Fruit fly (Drosophila melanogaster) whole organism, embryonic: ENCODE results near the gene Hsp110.

Source experiments
- Atf-2 ChIP-seq: fragments of 200-800 bp; sonication (Bioruptor generic); optimal IDR thresholded peaks from 2 replicates; lab custom pipeline; 2016; ENCODE audit warnings: missing biosample characterization, missing genetic modification characterization
- CG13775 ChIP-seq: fragments of 200-800 bp; sonication (Bioruptor generic); optimal IDR thresholded peaks from 3 replicates; lab custom pipeline; 2017; ENCODE audit warnings: missing biosample characterization, mild to moderate bottlenecking, missing genetic modification characterization
- CG14441 ChIP-seq: fragments of 200-800 bp; sonication (Bioruptor generic); IDR thresholded peaks from 2 replicates; pipeline ENCODE4 v1.3.6; 2022; ENCODE audit warnings: missing biosample characterization, missing genetic modification characterization
- CG15011 ChIP-seq: fragments of 200-800 bp; sonication (Bioruptor generic); optimal IDR thresholded peaks from 3 replicates; lab custom pipeline; 2018; ENCODE audit warnings: missing biosample characterization, mild to moderate bottlenecking, missing genetic modification characterization
- CG15073 ChIP-seq: fragments of 200-800 bp; sonication (Bioruptor generic); optimal IDR thresholded peaks from 2 replicates; lab custom pipeline; 2016; ENCODE audit warnings: missing biosample characterization, missing genetic modification characterization
- CG15514 ChIP-seq: fragments of 200-800 bp; sonication (Bioruptor generic); optimal IDR thresholded peaks from 3 replicates; lab custom pipeline; 2017; ENCODE audit warnings: missing biosample characterization, missing genetic modification characterization, mild to moderate bottlenecking, moderate library complexity, missing genetic modification reagents
- CG15601 ChIP-seq: fragments of 200-800 bp; sonication (Bioruptor generic); optimal IDR thresholded peaks from 3 replicates; lab custom pipeline; 2019; ENCODE audit warnings: missing biosample characterization, mild to moderate bottlenecking, missing genetic modification characterization, moderate library complexity
- CG17829 ChIP-seq: fragments of 200-800 bp; optimal IDR thresholded peaks from 2 replicates; lab custom pipeline; 2019; ENCODE audit warnings: missing biosample characterization, mild to moderate bottlenecking, missing genetic modification characterization, moderate library complexity
- CG2129 ChIP-seq: fragments of 200-800 bp; sonication (Bioruptor generic); IDR thresholded peaks from 2 replicates; pipeline ENCODE4 v1.3.6; 2022; ENCODE audit warnings: missing biosample characterization, missing genetic modification characterization; ENCODE audit not compliant: partially characterized antibody
- CG31224 ChIP-seq: fragments of 200-800 bp; sonication (Bioruptor generic); IDR thresholded peaks from 2 replicates; pipeline ENCODE4 v1.3.6; 2022; ENCODE audit warnings: missing biosample characterization, missing genetic modification characterization
- CG34224 ChIP-seq: fragments of 200-800 bp; sonication (Bioruptor generic); IDR thresholded peaks from 3 replicates; pipeline ENCODE4 v1.3.6; 2022; ENCODE audit warnings: missing biosample characterization, missing genetic modification characterization; ENCODE audit not compliant: partially characterized antibody
- CG6791 ChIP-seq: fragments of 200-800 bp; sonication (Bioruptor generic); IDR thresholded peaks from 3 replicates; pipeline ENCODE4 v1.3.6; 2022; ENCODE audit warnings: missing biosample characterization, missing genetic modification characterization; ENCODE audit not compliant: partially characterized antibody
- CG7372 ChIP-seq: fragments of 200-800 bp; sonication (Bioruptor generic); IDR thresholded peaks from 2 replicates; pipeline ENCODE4 v1.3.6; 2022; ENCODE audit warnings: missing biosample characterization, missing genetic modification characterization
- CG7839 ChIP-seq: fragments of 200-800 bp; sonication (Bioruptor generic); optimal IDR thresholded peaks from 3 replicates; lab custom pipeline; 2018; ENCODE audit warnings: missing biosample characterization, mild to moderate bottlenecking, missing genetic modification characterization, moderate library complexity
- Camta ChIP-seq: fragments of 200-800 bp; sonication (Bioruptor generic); optimal IDR thresholded peaks from 2 replicates; lab custom pipeline; 2016; ENCODE audit warnings: missing biosample characterization, missing genetic modification characterization
- D ChIP-seq, 2 experiments: fragments of 200-800 bp in 1 of 2; fragments of >200 bp in 1 of 2; sonication (Bioruptor generic) in 1 of 2; optimal IDR thresholded peaks; 2 replicates in 1 of 2; 3 replicates in 1 of 2; lab custom pipeline; 2017; ENCODE audit warnings: mild to moderate bottlenecking in 1 of 2, missing biosample characterization in 1 of 2, missing genetic modification characterization in 1 of 2, missing genetic modification reagents in 1 of 2
- Doc2 ChIP-seq: fragments of 200-800 bp; sonication (Bioruptor generic); IDR thresholded peaks from 2 replicates; pipeline ENCODE4 v1.3.6; 2022; ENCODE audit warnings: missing biosample characterization, missing genetic modification characterization
- Dp ChIP-seq: fragments of 200-800 bp; sonication (Bioruptor generic); optimal IDR thresholded peaks from 2 replicates; lab custom pipeline; 2018; ENCODE audit warnings: missing biosample characterization, mild to moderate bottlenecking, missing genetic modification characterization, moderate library complexity
- Drgx ChIP-seq: fragments of 200-800 bp; sonication (Bioruptor generic); IDR thresholded peaks from 2 replicates; pipeline ENCODE4 v1.3.6; 2022; ENCODE audit warnings: missing biosample characterization, missing genetic modification characterization
- HHEX ChIP-seq: fragments of 200-800 bp; sonication (Bioruptor generic); optimal IDR thresholded peaks from 3 replicates; lab custom pipeline; 2017; ENCODE audit warnings: missing biosample characterization, mild to moderate bottlenecking, missing genetic modification characterization, missing genetic modification reagents
- HLH54F ChIP-seq: fragments of 200-800 bp; sonication (Bioruptor generic); optimal IDR thresholded peaks from 3 replicates; lab custom pipeline; 2016; ENCODE audit warnings: missing biosample characterization, missing genetic modification characterization
- Hmr ChIP-seq: fragments of 200-800 bp; sonication (Bioruptor generic); optimal IDR thresholded peaks from 3 replicates; lab custom pipeline; 2017; ENCODE audit warnings: mild to moderate bottlenecking, missing biosample characterization, missing genetic modification reagents, missing genetic modification characterization
- Hr51 ChIP-seq, 2 experiments: fragments of 200-800 bp; sonication (Bioruptor generic); optimal IDR thresholded peaks; 2 replicates in 1 of 2; 3 replicates in 1 of 2; lab custom pipeline; 2016 to 2018; ENCODE audit warnings: missing biosample characterization in 2 of 2, missing genetic modification characterization in 2 of 2, mild to moderate bottlenecking in 1 of 2, moderate library complexity in 1 of 2
- Med ChIP-seq: fragments of 200-800 bp; sonication (Bioruptor generic); peaks from one replicate; lab custom pipeline; 2016; ENCODE audit warnings: missing biosample characterization, missing genetic modification characterization, mild to moderate bottlenecking, inconsistent platforms, moderate library complexity
- Oli ChIP-seq: fragments of 200-800 bp; sonication (Bioruptor generic); optimal IDR thresholded peaks from 2 replicates; lab custom pipeline; 2018; ENCODE audit warnings: missing biosample characterization, mild to moderate bottlenecking, missing genetic modification characterization, moderate library complexity
- Opbp ChIP-seq: fragments of 200-800 bp; sonication (Bioruptor generic); IDR thresholded peaks from 3 replicates; pipeline ENCODE4 v1.3.6; 2022; ENCODE audit warnings: missing biosample characterization, missing genetic modification characterization; ENCODE audit not compliant: partially characterized antibody
- bbx ChIP-seq: fragments of 200-800 bp; sonication (Bioruptor generic); IDR thresholded peaks from 2 replicates; pipeline ENCODE4 v1.3.6; 2022; ENCODE audit warnings: missing biosample characterization, missing genetic modification characterization; ENCODE audit not compliant: partially characterized antibody
- bowl ChIP-seq: fragments of 200-800 bp; sonication (Bioruptor generic); IDR thresholded peaks from 2 replicates; pipeline ENCODE4 v1.3.6; 2022; ENCODE audit warnings: missing biosample characterization, missing genetic modification characterization
- cad ChIP-seq: fragments of >200 bp; optimal IDR thresholded peaks from 2 replicates; lab custom pipeline; 2017; ENCODE audit warnings: missing biosample characterization, missing genetic modification characterization
- chinmo ChIP-seq: fragments of 200-800 bp; sonication (Bioruptor generic); IDR thresholded peaks from 4 replicates; pipeline ENCODE4 v1.3.6; 2022; ENCODE audit warnings: missing biosample characterization, missing genetic modification characterization; ENCODE audit not compliant: partially characterized antibody
- emc ChIP-seq: fragments of 200-800 bp; sonication (Bioruptor generic); optimal IDR thresholded peaks from 2 replicates; lab custom pipeline; 2016; ENCODE audit warnings: missing biosample characterization, missing genetic modification characterization
- gem ChIP-seq: fragments of 200-800 bp; sonication (Bioruptor generic); optimal IDR thresholded peaks from 2 replicates; lab custom pipeline; 2019; ENCODE audit warnings: missing biosample characterization, mild to moderate bottlenecking, missing genetic modification characterization, moderate library complexity
- gfzf ChIP-seq: fragments of 200-800 bp; sonication (Bioruptor generic); optimal IDR thresholded peaks from 2 replicates; lab custom pipeline; 2016; ENCODE audit warnings: missing biosample characterization, mild to moderate bottlenecking, missing genetic modification characterization, moderate library complexity
- h ChIP-seq: fragments of >200 bp; optimal IDR thresholded peaks from 2 replicates; lab custom pipeline; 2017
- knrl ChIP-seq: fragments of 200-800 bp; sonication (Bioruptor generic); IDR thresholded peaks from 3 replicates; pipeline ENCODE4 v1.3.6; 2022; ENCODE audit warnings: missing biosample characterization, missing genetic modification characterization; ENCODE audit not compliant: partially characterized antibody
- pan ChIP-seq, 4 experiments: fragments of >200 bp in 3 of 4; fragments of 200-800 bp in 1 of 4; sonication (Bioruptor generic) in 1 of 4; optimal IDR thresholded peaks in 3 of 4; IDR thresholded peaks in 1 of 4; 2 replicates each; pipeline versions ENCODE4 v1.3.6 to Lab custom; 2017 to 2022; ENCODE audit warnings: missing biosample characterization in 2 of 4, missing genetic modification characterization in 2 of 4, mixed read lengths in 1 of 4
- prd ChIP-seq, 3 experiments: fragments of >200 bp in 2 of 3; fragments of 200-800 bp in 1 of 3; sonication (Bioruptor generic) in 1 of 3; optimal IDR thresholded peaks in 2 of 3; IDR thresholded peaks in 1 of 3; 2 replicates in 2 of 3; 3 replicates in 1 of 3; pipeline versions ENCODE4 v1.3.6 to Lab custom; 2017 to 2022; ENCODE audit warnings: missing biosample characterization in 1 of 3, missing genetic modification characterization in 1 of 3
- row ChIP-seq: fragments of 200-800 bp; sonication (Bioruptor generic); IDR thresholded peaks from 3 replicates; pipeline ENCODE4 v1.3.6; 2022; ENCODE audit warnings: missing biosample characterization, missing genetic modification characterization
- sens ChIP-seq: fragments of 200-800 bp; sonication (Bioruptor generic); peaks from one replicate; lab custom pipeline; 2016; ENCODE audit warnings: missing biosample characterization, missing genetic modification characterization
- tap ChIP-seq: fragments of 200-800 bp; optimal IDR thresholded peaks from 3 replicates; lab custom pipeline; 2019; ENCODE audit warnings: missing biosample characterization, mild to moderate bottlenecking, missing genetic modification characterization, moderate library complexity
- tgo ChIP-seq: fragments of 200-800 bp; sonication (Bioruptor generic); IDR thresholded peaks from 3 replicates; pipeline ENCODE4 v1.3.6; 2022; ENCODE audit warnings: missing biosample characterization, missing genetic modification characterization
- tll ChIP-seq, 2 experiments: fragments of 200-800 bp in 1 of 2; fragments of >200 bp in 1 of 2; sonication (Bioruptor generic) in 1 of 2; optimal IDR thresholded peaks; 2 replicates each; lab custom pipeline; 2017 to 2019; ENCODE audit warnings: missing biosample characterization in 2 of 2, missing genetic modification characterization in 2 of 2, mild to moderate bottlenecking in 1 of 2, moderate library complexity in 1 of 2
- vvl ChIP-seq: fragments of 200-800 bp; sonication (Bioruptor generic); IDR thresholded peaks from 2 replicates; pipeline ENCODE4 v1.3.6; 2022; ENCODE audit warnings: missing biosample characterization, missing genetic modification characterization
- zf30C ChIP-seq: fragments of 200-800 bp; sonication (Bioruptor generic); optimal IDR thresholded peaks from 3 replicates; lab custom pipeline; 2018; ENCODE audit warnings: missing biosample characterization, mild to moderate bottlenecking, missing genetic modification characterization
- zfh1 ChIP-seq: fragments of 200-800 bp; sonication (Bioruptor generic); IDR thresholded peaks from 3 replicates; pipeline ENCODE4 v1.3.6; 2022; ENCODE audit warnings: missing biosample characterization, missing genetic modification characterization

The Hsp110 gene

DNA sequence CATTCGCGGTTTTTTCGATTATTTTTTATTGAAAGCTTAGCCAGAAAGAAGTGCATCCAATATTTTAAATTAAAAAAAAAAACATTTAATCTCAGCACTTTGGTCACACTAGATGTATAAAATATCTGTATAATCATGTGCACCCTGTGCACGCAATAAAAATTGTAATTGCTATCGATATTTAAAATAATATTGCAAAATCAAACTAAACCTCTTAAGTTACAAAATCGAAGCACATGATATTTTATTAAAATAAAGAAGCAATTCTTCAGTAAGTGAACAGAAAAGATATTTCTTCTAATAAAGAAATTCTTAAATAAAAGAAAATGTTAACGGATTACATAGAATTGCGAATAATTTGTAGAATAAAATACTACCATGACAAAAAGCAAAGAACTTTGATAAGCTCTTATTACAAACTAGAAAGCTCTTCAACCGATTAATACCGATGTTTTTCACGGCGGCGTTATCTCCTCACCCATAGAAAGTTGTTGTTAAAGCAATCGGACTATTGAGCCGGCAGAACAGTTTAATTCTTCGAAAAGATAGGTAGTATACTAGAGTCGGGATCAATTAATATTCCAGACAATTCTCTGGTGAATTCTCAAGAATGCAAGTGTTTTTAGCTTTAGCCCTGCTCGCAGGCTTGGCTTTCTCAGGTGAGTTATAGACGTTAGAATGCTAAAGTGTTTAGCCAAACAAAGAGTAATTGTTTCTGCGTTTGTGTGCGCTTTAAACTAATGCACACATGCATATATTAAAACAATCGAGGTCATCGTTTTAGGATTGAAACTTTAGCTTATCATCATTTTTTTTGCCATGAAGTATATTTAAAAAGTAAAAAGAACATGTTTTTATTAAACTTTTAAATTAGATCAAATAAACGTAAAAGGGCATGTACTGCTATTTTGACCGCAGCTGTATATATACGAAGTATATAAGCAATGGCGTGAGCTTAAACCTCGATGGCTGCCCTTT lies 42.8 kb upstream of the Hsp110 start, which contains the start of gene CtsK1 (continued):
- TF ChIP-seq CG14441 (peak; percentile 50; the same call in 1 of the 2 replicates), tgo (peak; percentile 16; the same call in 1 of the 3 replicates), CG7839 (peak; percentile 44), gfzf (GFP tag; lab: Kevin White, UChicago) (peak; percentile 53), Med (peak; percentile 68), chinmo (0 out of 4 replicates have a peak, but pooled peaks have one; percentile 71), CG15011 (GFP tag; lab: Kevin White, UChicago) (no peak), pan (optimal IDR thresholded peaks at IDR 0.05; lab: Kevin White, UChicago) (no peak), pan (GFP tag; optimal IDR thresholded peaks at IDR 0.05 in 1 of 2, IDR thresholded peaks at IDR 0.05 in 1 of 2) (peak in 1 of 2 experiments; percentile 74), bbx (GFP tag; lab: Robert Waterston, UW) (peak; percentile 10; the same call in 1 of the 2 replicates), bowl (GFP tag; lab: Robert Waterston, UW) (no peak), Atf-2 (GFP tag; lab: Kevin White, UChicago) (no peak), CG15514 (GFP tag; lab: Kevin White, UChicago) (no peak), gem (peak; percentile 47), vvl (GFP tag; lab: Robert Waterston, UW) (peak; percentile 62), CG15601 (tag; lab: Kevin White, UChicago) (peak; percentile 23), Dp (GFP tag; lab: Kevin White, UChicago) (peak; percentile 64), h (lab: Kevin White, UChicago) (no peak), prd (optimal IDR thresholded peaks at IDR 0.05; lab: Kevin White, UChicago) (no peak), prd (GFP tag; IDR thresholded peaks at IDR 0.05; lab: Robert Waterston, UW) (peak; percentile 60; the same call in 2 of the 3 replicates), CG7372 (no peak), Oli (peak; percentile 12), CG15073 (GFP tag; lab: Kevin White, UChicago) (no peak), CG17829 (peak; percentile 33), row (GFP tag; lab: Robert Waterston, UW) (peak; percentile 75), D (optimal IDR thresholded peaks at IDR 0.05; lab: Kevin White, UChicago) (no peak), D (GFP tag; optimal IDR thresholded peaks at IDR 0.05; lab: Kevin White, UChicago) (no peak), Drgx (peak; percentile 82), emc (GFP tag; lab: Kevin White, UChicago) (no peak), Hmr (GFP tag; lab: Kevin White, UChicago) (peak; percentile 30), CG2129 (GFP tag; lab: Robert Waterston, UW) (0 out of 2 replicates have a peak, but pooled peaks have one; percentile 12), CG13775 (GFP tag; lab: Kevin White, UChicago) (no peak), CG31224 (GFP tag; lab: Robert Waterston, UW) (no peak), Camta (GFP tag; lab: Kevin White, UChicago) (no peak), knrl (GFP tag; lab: Robert Waterston, UW) (peak; percentile 75), Hr51 (GFP tag; optimal IDR thresholded peaks at IDR 0.05; lab: Kevin White, UChicago) (peak in 1 of 2 experiments; percentile 25), sens (peak; percentile 73), zf30C (GFP tag; lab: Kevin White, UChicago) (no peak), Opbp (0 out of 3 replicates have a peak, but pooled peaks have one; percentile 33), CG6791 (peak; percentile 53; the same call in 1 of the 3 replicates), cad (GFP tag; lab: Kevin White, UChicago) (no peak), HHEX (GFP tag; lab: Kevin White, UChicago) (no peak), zfh1 (GFP tag; lab: Robert Waterston, UW) (peak; percentile 59; the same call in 1 of the 3 replicates), tap (tag; lab: Kevin White, UChicago) (no peak), Doc2 (GFP tag; lab: Robert Waterston, UW) (no peak), tll (GFP tag; optimal IDR thresholded peaks at IDR 0.05; lab: Kevin White, UChicago) (no peak), CG34224 (GFP tag; lab: Robert Waterston, UW) (peak; percentile 67; the same call in 2 of the 3 replicates), HLH54F (GFP tag; lab: Kevin White, UChicago) (no peak)
